Fruit fly (Drosophila melanogaster): Measurements from ENCODE around the gene Hsp60A.
A peak's percentile ranks its signal among the peaks of the same experiment; 100 is the strongest.

The Hsp60A gene

DNA sequence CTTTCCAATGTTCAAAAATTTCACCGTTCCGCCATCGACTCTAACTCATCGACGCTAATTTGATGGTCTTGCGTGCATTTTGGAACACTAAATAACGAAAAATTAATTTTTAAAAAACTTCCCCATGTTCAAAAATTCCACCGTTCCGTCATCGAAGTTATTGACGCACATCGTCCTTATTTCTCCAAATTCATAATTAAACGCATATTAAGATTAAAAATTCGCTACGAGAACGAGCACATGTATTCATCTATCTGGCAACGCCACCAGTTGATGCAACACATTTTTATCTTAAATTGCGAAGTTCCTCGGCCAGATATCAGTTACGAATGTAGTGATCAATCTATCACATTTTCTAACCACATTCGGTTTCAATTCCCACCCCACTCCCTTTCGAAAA, 40.9 kb downstream of the Hsp60A start, which contains the start of gene Lint-1 (continued):
- TF ChIP-seq Pdp1 (GFP tag; optimal IDR thresholded peaks at IDR 0.05): peak; percentile 36 to 89
- no peak for TF ChIP-seq CG16863 (GFP tag; optimal IDR thresholded peaks at IDR 0.05)
- no peak for TF ChIP-seq fd3F (GFP tag; optimal IDR thresholded peaks at IDR 0.05)
- TF ChIP-seq Sox102F (GFP tag; optimal IDR thresholded peaks at IDR 0.05): peak; percentile 17
- TF ChIP-seq jumu (GFP tag; optimal IDR thresholded peaks at IDR 0.05): peak; percentile 7
- TF ChIP-seq CG13894 (tag; optimal IDR thresholded peaks at IDR 0.05): no peak
- TF ChIP-seq CG17328 (GFP tag; IDR thresholded peaks at IDR 0.05): no peak
- TF ChIP-seq CG11723 (GFP tag; optimal IDR thresholded peaks at IDR 0.05): peak; percentile 18
- no peak for TF ChIP-seq MTF-1 (GFP tag; optimal IDR thresholded peaks at IDR 0.05; ENCODE audit: borderline replicate concordance)
- no peak for TF ChIP-seq gro (GFP tag; optimal IDR thresholded peaks at IDR 0.05)
- TF ChIP-seq lilli (GFP tag; optimal IDR thresholded peaks at IDR 0.05): peak; percentile 48
- no peak for TF ChIP-seq da (GFP tag; optimal IDR thresholded peaks at IDR 0.05)
- no peak for TF ChIP-seq Dip2 (GFP tag; IDR thresholded peaks at IDR 0.05)
- peak; percentile 42; the same call in 1 of the 2 replicates for TF ChIP-seq vvl (GFP tag; IDR thresholded peaks at IDR 0.05)
- no peak for TF ChIP-seq CG17912 (GFP tag; optimal IDR thresholded peaks at IDR 0.05)
- TF ChIP-seq TFAM (GFP tag; optimal IDR thresholded peaks at IDR 0.05): no peak
- no peak for TF ChIP-seq sqz (GFP tag; optimal IDR thresholded peaks at IDR 0.05)
- TF ChIP-seq CTCF (GFP tag; optimal IDR thresholded peaks at IDR 0.05): no peak
- peak; percentile 15 for TF ChIP-seq CG11504 (tag; optimal IDR thresholded peaks at IDR 0.05)
- peak; percentile 35 for TF ChIP-seq CG30403 (GFP tag; optimal IDR thresholded peaks at IDR 0.05)
- no peak for TF ChIP-seq Abd-B (GFP tag; optimal IDR thresholded peaks at IDR 0.05)
- TF ChIP-seq CG18619 (GFP tag; optimal IDR thresholded peaks at IDR 0.05): no peak
- peak; percentile 15 for TF ChIP-seq gsb-n (tag; optimal IDR thresholded peaks at IDR 0.05)
- TF ChIP-seq Ets65A (GFP tag): peak; percentile 64
- no peak for TF ChIP-seq Dp (GFP tag; optimal IDR thresholded peaks at IDR 0.05)
- TF ChIP-seq knrl (GFP tag; IDR thresholded peaks at IDR 0.05; ENCODE audit: partially characterized antibody): peak; percentile 24; the same call in 1 of the 3 replicates
- no peak for TF ChIP-seq pan (optimal IDR thresholded peaks at IDR 0.05)
- TF ChIP-seq pan (GFP tag; optimal IDR thresholded peaks at IDR 0.05 in 1 of 2, IDR thresholded peaks at IDR 0.05 in 1 of 2): peak in 1 of 2 experiments; percentile 45
- no peak for TF ChIP-seq CG8944 (GFP tag; optimal IDR thresholded peaks at IDR 0.05)
- 0 out of 2 replicates have a peak, but pooled peaks have one; percentile 38 for TF ChIP-seq CG14441 (GFP tag; IDR thresholded peaks at IDR 0.05)
- TF ChIP-seq CG3838 (GFP tag; optimal IDR thresholded peaks at IDR 0.05): no peak

DNA sequence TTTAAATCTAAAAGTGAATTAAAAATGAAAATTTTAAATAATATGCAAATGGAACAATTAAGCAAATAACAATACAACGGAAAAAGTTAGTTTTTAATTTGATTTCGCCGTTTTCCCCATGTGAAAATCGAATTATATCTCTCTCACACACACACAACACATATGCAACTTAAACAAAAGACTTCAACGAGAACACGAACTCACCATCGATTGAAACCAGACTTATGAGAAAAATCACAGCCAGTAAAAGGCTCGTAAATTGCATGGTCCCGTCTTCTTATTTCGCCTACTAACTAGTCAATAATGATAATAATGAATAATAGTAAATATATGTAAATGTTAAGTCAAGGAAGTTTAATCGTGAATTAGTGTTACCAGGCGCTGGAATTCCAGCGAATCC, 45.1 kb downstream of the Hsp60A start:
- no peak for TF ChIP-seq CG30020 (tag; optimal IDR thresholded peaks at IDR 0.05)
- TF ChIP-seq cg (GFP tag; optimal IDR thresholded peaks at IDR 0.05): peak; percentile 51
- TF ChIP-seq E2f1 (GFP tag; IDR thresholded peaks at IDR 0.05): no peak
- TF ChIP-seq MESR4 (GFP tag; optimal IDR thresholded peaks at IDR 0.05): peak; percentile 22
- TF ChIP-seq sens (GFP tag): peak; percentile 15
- no peak for TF ChIP-seq CG10462 (GFP tag; optimal IDR thresholded peaks at IDR 0.05)
- peak; percentile 94 for TF ChIP-seq CG11247 (GFP tag; IDR thresholded peaks at IDR 0.05)

DNA sequence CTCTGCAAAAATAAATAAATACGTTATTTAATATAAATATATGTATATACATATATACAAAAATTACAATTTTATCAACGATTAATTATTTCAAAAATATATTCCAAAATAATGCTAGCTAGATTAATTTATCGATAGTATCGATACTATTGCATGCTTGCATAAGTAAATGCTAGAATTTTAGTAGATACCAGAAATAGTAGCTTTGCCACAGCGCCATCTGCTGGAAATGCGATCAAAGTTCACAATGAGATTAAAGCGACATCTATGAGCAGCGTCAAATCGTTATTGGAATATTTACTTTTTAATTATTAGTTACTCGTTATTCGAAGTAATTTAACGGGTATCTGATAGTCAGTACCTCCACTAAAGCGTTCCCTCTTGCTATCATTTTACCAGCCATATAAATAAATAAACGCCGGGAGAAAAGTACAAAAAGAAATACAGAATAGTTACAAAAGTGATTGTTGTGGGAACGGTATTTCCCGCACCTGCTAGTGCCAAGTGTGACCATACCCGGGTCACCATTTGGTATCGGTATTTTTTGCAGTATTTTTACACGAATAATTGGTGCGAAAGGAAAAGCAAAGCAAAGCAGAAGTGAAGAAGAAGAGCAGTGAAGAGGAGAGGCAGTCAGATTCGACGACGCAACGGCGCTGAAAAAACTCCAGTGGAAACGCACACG, 45.7 kb downstream of the Hsp60A start, which contains the start of the genes rtv and Dlic:
Gene rtv, minus strand, starts transcription at position 165 of the 685 bp plus-strand sequence.
Gene Dlic, plus strand, starts transcription at position 596 of the 685 bp plus-strand sequence.
- TF ChIP-seq CG13775 (GFP tag; optimal IDR thresholded peaks at IDR 0.05): no peak
- TF ChIP-seq CG6791 (GFP tag; IDR thresholded peaks at IDR 0.05; ENCODE audit: partially characterized antibody): peak; percentile 69; the same call in 2 of the 3 replicates
- no peak for TF ChIP-seq dimm (GFP tag; IDR thresholded peaks at IDR 0.05)
- peak; percentile 15; the same call in 1 of the 2 replicates for TF ChIP-seq vvl (GFP tag; IDR thresholded peaks at IDR 0.05)
- TF ChIP-seq E2f2 (GFP tag; IDR thresholded peaks at IDR 0.05): peak; percentile 48; the same call in 1 of the 2 replicates
- TF ChIP-seq trem (tag; optimal IDR thresholded peaks at IDR 0.05): peak; percentile 46
- peak; percentile 74 for TF ChIP-seq knrl (GFP tag; IDR thresholded peaks at IDR 0.05; ENCODE audit: partially characterized antibody)
- TF ChIP-seq Eip74EF (GFP tag; optimal IDR thresholded peaks at IDR 0.05): no peak
- TF ChIP-seq inv (GFP tag; IDR thresholded peaks at IDR 0.05; ENCODE audit: partially characterized antibody): peak; percentile 63
- TF ChIP-seq Hmr (GFP tag; optimal IDR thresholded peaks at IDR 0.05): peak; percentile 56
- peak; percentile 2 for TF ChIP-seq CG12104 (GFP tag; optimal IDR thresholded peaks at IDR 0.05)
- peak; percentile 54; the same call in 1 of the 2 replicates for TF ChIP-seq nerfin-2 (GFP tag; IDR thresholded peaks at IDR 0.05; ENCODE audit: partially characterized antibody)
- peak; percentile 25 for TF ChIP-seq Abd-B (GFP tag; optimal IDR thresholded peaks at IDR 0.05)
